Worm (Caenorhabditis elegans) whole organism, young adult: Measurements from ENCODE around the gene lgc-24.

Experiments used
- F57C9.4 ChIP-seq: sonication (generic microtip); optimal IDR thresholded peaks from 2 replicates; lab custom pipeline; 2017; ENCODE audit warnings: mild to moderate bottlenecking, missing genetic modification characterization, missing compliant biosample characterization
- Y53G8AR.9 ChIP-seq: fragments of 200-800 bp; sonication (Bioruptor generic); conservative IDR thresholded peaks from 2 replicates; pipeline ENCODE4 v1.3.6; 2022; ENCODE audit warnings: missing genetic modification reagents, missing genetic modification characterization, missing compliant biosample characterization
- Y56A3A.18 ChIP-seq: fragments of 200-800 bp; sonication (Bioruptor generic); IDR thresholded peaks from 2 replicates; pipeline ENCODE4 v1.3.6; 2022; ENCODE audit warnings: missing genetic modification reagents, missing genetic modification characterization, missing compliant biosample characterization
- akir-1 ChIP-seq: fragments of 200-800 bp; sonication (Bioruptor generic); optimal IDR thresholded peaks from 2 replicates; lab custom pipeline; 2018; ENCODE audit warnings: mild to moderate bottlenecking, missing genetic modification characterization, moderate library complexity, missing compliant biosample characterization
- ccch-3 ChIP-seq: fragments of 200-800 bp; sonication (Bioruptor generic); optimal IDR thresholded peaks from 2 replicates; lab custom pipeline; 2018; ENCODE audit warnings: mild to moderate bottlenecking, missing genetic modification characterization, missing compliant biosample characterization
- ceh-27 ChIP-seq: fragments of 200-800 bp; sonication (Bioruptor generic); optimal IDR thresholded peaks from 2 replicates; lab custom pipeline; 2018; ENCODE audit warnings: mild to moderate bottlenecking, missing genetic modification characterization, moderate library complexity, missing compliant biosample characterization
- ceh-58 ChIP-seq: fragments of 200-800 bp; sonication (Bioruptor generic); IDR thresholded peaks from 2 replicates; pipeline ENCODE4 v1.3.6; 2022; ENCODE audit warnings: missing genetic modification characterization, missing compliant biosample characterization
- dpff-1 ChIP-seq: sonication (generic microtip); optimal IDR thresholded peaks from 2 replicates; lab custom pipeline; 2017; ENCODE audit warnings: mild to moderate bottlenecking, missing genetic modification characterization, missing compliant biosample characterization
- egl-18 ChIP-seq: fragments of 200-800 bp; sonication (Bioruptor generic); IDR thresholded peaks from 2 replicates; pipeline ENCODE4 v1.3.6; 2022; ENCODE audit warnings: missing genetic modification reagents, missing genetic modification characterization, missing compliant biosample characterization
- fkh-3 ChIP-seq: sonication (generic microtip); optimal IDR thresholded peaks from 2 replicates; lab custom pipeline; 2016; ENCODE audit warnings: mild to moderate bottlenecking, missing genetic modification characterization, missing compliant biosample characterization
- hlh-12 ChIP-seq: sonication (generic microtip); optimal IDR thresholded peaks from 2 replicates; lab custom pipeline; 2016; ENCODE audit warnings: missing genetic modification characterization, missing compliant biosample characterization
- lin-26 ChIP-seq: fragments of 200-800 bp; sonication (Bioruptor generic); IDR thresholded peaks from 2 replicates; pipeline ENCODE4 v1.3.6; 2022; ENCODE audit warnings: missing genetic modification reagents, missing genetic modification characterization, missing compliant biosample characterization
- lin-35 ChIP-seq, 3 experiments: fragments of 150-350 bp in 2 of 3; sonication (generic microtip) in 1 of 3; optimal IDR thresholded peaks; 2 replicates each; lab custom pipeline; 2014 to 2018; ENCODE audit warnings: missing biosample characterization in 3 of 3, missing genetic modification characterization in 3 of 3, missing genetic modification reagents in 3 of 3
- madf-8 ChIP-seq: fragments of 200-800 bp; sonication (Bioruptor generic); conservative IDR thresholded peaks from 2 replicates; pipeline ENCODE4 v1.3.6; 2022; ENCODE audit warnings: missing genetic modification reagents, missing genetic modification characterization, missing compliant biosample characterization
- snpc-4 ChIP-seq, 5 experiments: fragments of 150-350 bp in 1 of 5; sonication (generic microtip) in 4 of 5; optimal IDR thresholded peaks; 2 replicates each; lab custom pipeline; 2014 to 2018; ENCODE audit warnings: missing genetic modification characterization in 5 of 5, missing biosample characterization in 3 of 5, antibody characterized with exemption in 2 of 5, mild to moderate bottlenecking in 2 of 5, missing compliant biosample characterization in 2 of 5, missing genotype in 2 of 5, moderate library complexity in 2 of 5, missing genetic modification reagents in 1 of 5
- unc-62 ChIP-seq: fragments of 150-350 bp; optimal IDR thresholded peaks from 2 replicates; lab custom pipeline; 2014; ENCODE audit warnings: missing biosample characterization, missing genetic modification reagents, missing genetic modification characterization
- ztf-26 ChIP-seq: sonication (generic microtip); optimal IDR thresholded peaks from 2 replicates; lab custom pipeline; 2017; ENCODE audit warnings: missing genetic modification characterization, missing compliant biosample characterization

Gene lgc-24

DNA sequence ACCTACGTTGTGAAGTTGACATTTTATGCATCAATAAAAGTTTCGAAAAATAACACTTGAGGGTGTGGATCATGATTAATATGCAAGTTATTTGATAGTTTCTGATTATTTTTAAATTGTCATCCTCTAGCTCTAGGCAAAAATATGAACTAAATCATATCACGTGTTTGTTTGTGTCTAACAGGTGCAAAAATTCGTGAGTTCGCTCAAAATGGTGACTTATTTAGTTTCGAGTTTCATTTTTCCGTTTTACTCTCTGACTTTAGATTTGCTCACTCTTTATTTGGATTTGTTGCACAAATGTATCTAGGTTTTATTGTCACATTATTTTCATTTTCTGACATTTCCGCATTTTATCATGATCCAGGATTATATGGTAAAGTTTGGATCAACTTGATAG lies 50.0 kb downstream of the lgc-24 start, which contains the start of gene lgc-16:
Gene lgc-16 (plus strand): TSS at position 301 of the 400 bp plus-strand sequence.
- TF ChIP-seq akir-1 (no peak), snpc-4 (GFP tag; optimal IDR thresholded peaks at IDR 0.05; lab: Kevin White, UChicago) (no peak), snpc-4 (tag; optimal IDR thresholded peaks at IDR 0.05; lab: Kevin White, UChicago) (no peak), fkh-3 (tag; lab: Kevin White, UChicago) (no peak), lin-35 (GFP tag; optimal IDR thresholded peaks at IDR 0.05; lab: Kevin White, UChicago) (no peak), Y53G8AR.9 (no peak), ceh-58 (no peak), dpff-1 (tag; lab: Kevin White, UChicago) (no peak), ztf-26 (tag; lab: Kevin White, UChicago) (no peak), lin-26 (GFP tag; lab: Robert Waterston, UW) (no peak), madf-8 (GFP tag; lab: Robert Waterston, UW) (no peak), ccch-3 (GFP tag; lab: Kevin White, UChicago) (no peak), ceh-27 (GFP tag; lab: Kevin White, UChicago) (no peak), Y56A3A.18 (no peak), hlh-12 (no peak), egl-18 (GFP tag; lab: Robert Waterston, UW) (no peak), F57C9.4 (no peak), unc-62 (GFP tag; lab: Kevin White, UChicago) (no peak)
